Worm (Caenorhabditis elegans): ENCODE results near the gene praf-3.

DNA sequence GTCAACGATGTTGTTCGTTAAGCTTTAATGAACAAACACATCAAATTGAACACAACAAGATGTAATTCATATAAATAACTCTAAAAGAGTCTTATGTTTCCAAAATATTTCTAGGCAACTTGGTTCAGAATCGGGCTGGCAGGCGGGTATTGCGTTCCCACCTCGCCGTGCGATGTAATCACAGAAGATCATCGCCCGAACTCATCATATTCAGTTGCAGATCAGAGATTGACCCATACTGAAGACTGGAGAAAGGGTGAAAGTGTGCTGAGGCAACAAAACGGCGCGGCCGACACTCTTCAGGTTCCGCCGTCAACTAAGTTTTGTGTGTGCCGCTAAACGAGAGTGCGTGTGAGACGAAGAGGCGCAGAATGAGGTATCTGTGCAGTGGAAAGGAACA lies 48.7 kb downstream of the praf-3 start:
- TF ChIP-seq nhr-28 (tag; optimal IDR thresholded peaks at IDR 0.05) = no peak
- no peak for TF ChIP-seq elt-1 (tag; optimal IDR thresholded peaks at IDR 0.05; ENCODE audit: borderline replicate concordance, insufficient read depth)
- peak; percentile 36 for TF ChIP-seq ces-1 (GFP tag; optimal IDR thresholded peaks at IDR 0.05)
- TF ChIP-seq unc-120 (tag; optimal IDR thresholded peaks at IDR 0.05; ENCODE audit: poor library complexity, severe bottlenecking) = no peak
- no peak for TF ChIP-seq unc-62 (GFP tag; optimal IDR thresholded peaks at IDR 0.05)
- no peak for TF ChIP-seq nhr-237 (tag; optimal IDR thresholded peaks at IDR 0.05)
- TF ChIP-seq mep-1 (tag; optimal IDR thresholded peaks at IDR 0.05) = peak; percentile 32
- no peak for TF ChIP-seq snpc-4 (tag; optimal IDR thresholded peaks at IDR 0.05)
- TF ChIP-seq ztf-11 (tag; optimal IDR thresholded peaks at IDR 0.05) = no peak
- no peak for TF ChIP-seq ceh-39 (tag; optimal IDR thresholded peaks at IDR 0.05)
- TF ChIP-seq sptf-1 (tag; optimal IDR thresholded peaks at IDR 0.05) = peak; percentile 59
- TF ChIP-seq blmp-1 (tag; optimal IDR thresholded peaks at IDR 0.05) = no peak
- TF ChIP-seq elt-3 (tag; optimal IDR thresholded peaks at IDR 0.05) = no peak
- no peak for TF ChIP-seq unc-39 (tag; optimal IDR thresholded peaks at IDR 0.05)
